Worm (Caenorhabditis elegans) whole organism, L1 larva: ENCODE results near the gene Y62H9A.12.

ENCODE experiments used
- nhr-90 ChIP-seq: sonication (generic microtip); optimal IDR thresholded peaks from 2 replicates; lab custom pipeline; 2016; ENCODE audit warnings: mild to moderate bottlenecking, missing genetic modification characterization, missing compliant biosample characterization; ENCODE audit not compliant: poor library complexity
- pqm-1 ChIP-seq: sonication (generic microtip); optimal IDR thresholded peaks from 3 replicates; lab custom pipeline; 2017; ENCODE audit warnings: missing biosample characterization, missing genetic modification characterization
- sptf-1 ChIP-seq: fragments of 150-350 bp; optimal IDR thresholded peaks from 2 replicates; lab custom pipeline; 2014; ENCODE audit warnings: missing biosample characterization, missing genetic modification characterization

DNA sequence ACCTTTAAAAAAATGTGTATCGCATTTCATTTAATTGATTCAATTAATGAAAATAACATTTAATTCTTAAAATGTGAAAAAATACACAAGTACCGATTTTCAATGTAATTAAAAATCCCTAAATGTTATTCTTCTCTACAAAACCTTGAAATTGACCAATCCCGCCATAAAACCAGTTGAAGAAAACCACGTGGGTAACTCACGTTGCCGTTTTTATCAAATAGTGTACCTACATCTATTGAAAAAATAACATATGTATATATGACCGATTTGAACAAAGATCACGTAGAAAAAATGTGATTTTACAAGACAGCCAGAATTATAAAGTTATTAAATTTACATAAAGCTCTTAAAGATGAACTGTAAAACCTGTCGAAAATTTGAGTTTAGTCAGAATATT, 51.2 kb downstream of the Y62H9A.12 start:
- TF ChIP-seq nhr-90 (tag; lab: Kevin White, UChicago): no peak
- no peak for TF ChIP-seq pqm-1 (tag; lab: Kevin White, UChicago)
- no peak for TF ChIP-seq sptf-1 (tag; lab: Kevin White, UChicago)
